Worm (Caenorhabditis elegans) whole organism, early embryonic: Measurements from ENCODE around the gene nlp-28.

Experiments
- B0310.2 ChIP-seq: sonication (generic microtip); optimal IDR thresholded peaks from 2 replicates; lab custom pipeline; 2016; ENCODE audit warnings: mild to moderate bottlenecking, missing genetic modification characterization, missing compliant biosample characterization
- F13C5.2 ChIP-seq: sonication (generic microtip); optimal IDR thresholded peaks from 2 replicates; lab custom pipeline; 2017; ENCODE audit warnings: mild to moderate bottlenecking, missing genetic modification characterization, inconsistent platforms, missing compliant biosample characterization
- aly-1 ChIP-seq: sonication (generic microtip); optimal IDR thresholded peaks from 2 replicates; lab custom pipeline; 2016; ENCODE audit warnings: missing genetic modification characterization, missing compliant biosample characterization
- ama-1 ChIP-seq: fragments of 150-350 bp; optimal IDR thresholded peaks from 2 replicates; lab custom pipeline; 2014
- ceh-13 ChIP-seq: fragments of 200-800 bp; sonication (Bioruptor generic); optimal IDR thresholded peaks from 2 replicates; lab custom pipeline; 2018; ENCODE audit warnings: mild to moderate bottlenecking, missing genetic modification characterization, missing compliant biosample characterization
- ceh-36 ChIP-seq: sonication (generic microtip); optimal IDR thresholded peaks from 2 replicates; lab custom pipeline; 2016; ENCODE audit warnings: missing genetic modification characterization, inconsistent platforms, missing compliant biosample characterization
- ets-7 ChIP-seq: sonication (generic microtip); optimal IDR thresholded peaks from 2 replicates; lab custom pipeline; 2016; ENCODE audit warnings: missing genotype, missing genetic modification characterization, missing compliant biosample characterization
- flt-1 ChIP-seq: fragments of 200-800 bp; sonication (Bioruptor generic); IDR thresholded peaks from 2 replicates; pipeline ENCODE4 v1.3.6; 2022; ENCODE audit warnings: missing genetic modification characterization, missing compliant biosample characterization
- hmbx-1 ChIP-seq: sonication (generic microtip); optimal IDR thresholded peaks from 2 replicates; lab custom pipeline; 2016; ENCODE audit warnings: mild to moderate bottlenecking, missing genetic modification characterization, missing compliant biosample characterization
- hmg-4 ChIP-seq: fragments of 200-800 bp; sonication (Bioruptor generic); optimal IDR thresholded peaks from 2 replicates; lab custom pipeline; 2018; ENCODE audit warnings: mild to moderate bottlenecking, missing genetic modification characterization, missing compliant biosample characterization
- hnd-1 ChIP-seq: sonication (generic microtip); optimal IDR thresholded peaks from 2 replicates; lab custom pipeline; 2016; ENCODE audit warnings: missing genetic modification characterization, missing compliant biosample characterization
- pes-1 ChIP-seq: fragments of 200-800 bp; sonication (Bioruptor generic); IDR thresholded peaks from 2 replicates; pipeline ENCODE4 v1.3.6; 2022; ENCODE audit warnings: missing genetic modification reagents, missing genetic modification characterization, missing compliant biosample characterization
- scrt-1 ChIP-seq: fragments of 200-800 bp; sonication (Bioruptor generic); IDR thresholded peaks from 2 replicates; pipeline ENCODE4 v1.3.6; 2022; ENCODE audit warnings: missing genetic modification characterization, missing compliant biosample characterization
- sea-1 ChIP-seq: fragments of 200-800 bp; sonication (Bioruptor generic); conservative IDR thresholded peaks from 2 replicates; pipeline ENCODE4 v1.3.6; 2022; ENCODE audit warnings: missing genetic modification characterization, missing compliant biosample characterization
- tbx-11 ChIP-seq: fragments of 200-800 bp; sonication (Bioruptor generic); IDR thresholded peaks from 2 replicates; pipeline ENCODE4 v1.3.6; 2022; ENCODE audit warnings: missing genetic modification characterization, missing compliant biosample characterization
- tbx-37 ChIP-seq: fragments of 200-800 bp; sonication (Bioruptor generic); conservative IDR thresholded peaks from 2 replicates; pipeline ENCODE4 v1.3.6; 2022; ENCODE audit warnings: missing genetic modification reagents, missing genetic modification characterization, missing compliant biosample characterization
- tra-4 ChIP-seq: sonication (generic microtip); optimal IDR thresholded peaks from 2 replicates; lab custom pipeline; 2017; ENCODE audit warnings: missing genetic modification characterization, missing compliant biosample characterization

Gene nlp-28

DNA sequence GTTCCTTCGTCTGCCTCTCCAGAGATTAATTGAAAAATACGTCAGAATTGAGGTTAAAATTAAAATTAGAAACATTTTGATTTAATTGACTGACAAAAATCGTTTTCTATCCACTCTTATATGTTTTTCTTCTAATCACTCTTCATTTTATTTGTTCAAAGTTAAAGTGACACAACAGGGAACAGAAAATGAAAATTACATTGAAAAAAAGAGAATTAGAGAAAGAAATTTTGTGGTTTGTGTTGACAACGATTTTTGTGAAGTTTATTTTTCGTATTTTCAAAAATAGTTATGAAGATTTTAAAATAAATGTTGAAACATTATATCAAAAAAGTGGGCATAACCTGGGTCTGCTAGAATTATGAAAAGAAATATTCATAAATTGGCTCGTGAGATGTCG, 30.1 kb upstream of the nlp-28 start, which contains the start of gene cyp-34A5:
Gene cyp-34A5 (minus strand): TSS at position 101 of the 400 bp plus-strand sequence.
- TF ChIP-seq hnd-1 (tag; lab: Kevin White, UChicago) (no peak), hmbx-1 (tag; lab: Kevin White, UChicago) (no peak), aly-1 (tag; lab: Kevin White, UChicago) (no peak)

DNA sequence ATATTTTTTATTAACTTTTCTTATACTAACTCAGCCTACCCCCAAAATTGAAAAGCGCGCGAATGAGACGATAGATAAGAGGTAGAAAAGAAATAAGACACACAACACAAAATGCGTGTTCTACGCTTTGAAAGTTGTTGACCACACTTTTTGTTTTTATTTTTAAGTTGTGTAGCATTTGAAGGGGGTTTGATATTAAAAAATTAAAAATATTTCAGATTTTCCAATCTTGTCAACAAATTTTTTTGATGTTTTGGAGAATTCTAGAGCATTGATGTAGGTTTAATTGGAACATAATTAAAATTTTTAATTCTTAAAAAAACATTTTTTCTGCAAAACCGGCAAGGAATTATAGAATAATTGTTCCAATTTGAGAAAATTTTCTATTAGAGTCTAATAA, 26.5 kb upstream of the nlp-28 start, which contains the start of gene cyp-34A6:
Gene cyp-34A6 (minus strand): TSS at position 101 of the 400 bp plus-strand sequence.
- no peak for TF ChIP-seq B0310.2 (tag; lab: Kevin White, UChicago)
- TF ChIP-seq tbx-37 (GFP tag; lab: Robert Waterston, UW), result no peak
- no peak for TF ChIP-seq ama-1 (lab: Kevin White, UChicago)
- TF ChIP-seq F13C5.2 (tag; lab: Kevin White, UChicago), result no peak
- TF ChIP-seq hmg-4, result no peak
- TF ChIP-seq scrt-1 (GFP tag; lab: Robert Waterston, UW), result no peak

DNA sequence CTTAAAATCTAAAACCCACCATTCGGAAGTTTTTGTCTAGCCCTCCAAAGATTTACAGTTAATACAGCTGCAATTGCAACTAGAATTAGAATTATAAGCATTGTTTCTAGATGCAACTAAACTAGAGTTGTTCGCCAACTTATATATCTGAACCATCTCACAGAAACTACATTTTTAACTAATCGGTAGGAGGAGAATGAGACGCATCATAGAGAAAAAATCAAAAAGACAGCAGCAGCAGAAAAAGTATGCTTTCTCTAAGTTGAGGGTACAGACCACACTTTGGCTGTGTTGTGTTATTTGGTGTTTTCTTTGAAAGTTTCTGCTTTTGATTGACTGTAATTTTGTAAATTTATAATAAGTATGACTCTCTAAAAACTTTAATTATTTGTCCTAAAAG, 24.0 kb upstream of the nlp-28 start, which contains the start of gene cyp-34A7:
Gene cyp-34A7 (minus strand): TSS at position 101 of the 400 bp plus-strand sequence.
- TF ChIP-seq tra-4 (tag; lab: Kevin White, UChicago), result no peak
- no peak for TF ChIP-seq F13C5.2 (tag; lab: Kevin White, UChicago)
- no peak for TF ChIP-seq hmg-4
- no peak for TF ChIP-seq tbx-37 (GFP tag; lab: Robert Waterston, UW)
- no peak for TF ChIP-seq flt-1 (GFP tag; lab: Robert Waterston, UW)
- TF ChIP-seq sea-1 (GFP tag; lab: Robert Waterston, UW), result no peak
- no peak for TF ChIP-seq pes-1 (GFP tag; lab: Robert Waterston, UW)
- TF ChIP-seq hmbx-1 (tag; lab: Kevin White, UChicago), result no peak
- TF ChIP-seq B0310.2 (tag; lab: Kevin White, UChicago), result no peak
- no peak for TF ChIP-seq tbx-11
- TF ChIP-seq ceh-36 (tag; lab: Kevin White, UChicago), result no peak
- TF ChIP-seq hnd-1 (tag; lab: Kevin White, UChicago), result no peak
- no peak for TF ChIP-seq ceh-13 (GFP tag; lab: Kevin White, UChicago)
- TF ChIP-seq ets-7 (tag; lab: Kevin White, UChicago), result no peak
- no peak for TF ChIP-seq scrt-1 (GFP tag; lab: Robert Waterston, UW)
- TF ChIP-seq aly-1 (tag; lab: Kevin White, UChicago), result no peak
- no peak for TF ChIP-seq ama-1 (lab: Kevin White, UChicago)

DNA sequence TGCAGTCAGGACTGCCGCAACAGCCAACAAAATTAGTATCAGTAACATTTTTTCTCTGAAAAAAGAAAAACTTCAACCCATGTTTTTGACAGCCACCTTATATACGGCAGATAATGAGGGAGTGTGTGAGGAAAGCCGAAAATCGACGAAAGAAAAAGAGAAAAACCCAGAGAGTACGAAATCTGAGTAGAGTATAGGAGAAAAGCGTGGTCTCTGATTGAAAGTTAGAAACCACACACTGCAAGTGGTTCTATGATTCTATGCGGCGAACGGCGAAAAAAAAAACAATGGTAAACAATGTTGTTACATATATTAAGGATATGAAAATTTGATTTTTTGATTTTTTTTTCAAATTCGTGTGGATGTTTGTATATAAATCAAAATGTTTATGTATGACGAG, 19.9 kb upstream of the nlp-28 start, which contains the start of gene cyp-34A8:
Gene cyp-34A8 (minus strand): TSS at position 62 of the 400 bp plus-strand sequence.
- TF ChIP-seq hnd-1 (tag; lab: Kevin White, UChicago) (no peak), pes-1 (GFP tag; lab: Robert Waterston, UW) (no peak), tbx-11 (no peak), F13C5.2 (tag; lab: Kevin White, UChicago) (no peak), flt-1 (GFP tag; lab: Robert Waterston, UW) (no peak), sea-1 (GFP tag; lab: Robert Waterston, UW) (no peak), aly-1 (tag; lab: Kevin White, UChicago) (no peak), ceh-36 (tag; lab: Kevin White, UChicago) (no peak), scrt-1 (GFP tag; lab: Robert Waterston, UW) (no peak), B0310.2 (tag; lab: Kevin White, UChicago) (no peak), ceh-13 (GFP tag; lab: Kevin White, UChicago) (no peak), ets-7 (tag; lab: Kevin White, UChicago) (no peak), hmg-4 (no peak)

DNA sequence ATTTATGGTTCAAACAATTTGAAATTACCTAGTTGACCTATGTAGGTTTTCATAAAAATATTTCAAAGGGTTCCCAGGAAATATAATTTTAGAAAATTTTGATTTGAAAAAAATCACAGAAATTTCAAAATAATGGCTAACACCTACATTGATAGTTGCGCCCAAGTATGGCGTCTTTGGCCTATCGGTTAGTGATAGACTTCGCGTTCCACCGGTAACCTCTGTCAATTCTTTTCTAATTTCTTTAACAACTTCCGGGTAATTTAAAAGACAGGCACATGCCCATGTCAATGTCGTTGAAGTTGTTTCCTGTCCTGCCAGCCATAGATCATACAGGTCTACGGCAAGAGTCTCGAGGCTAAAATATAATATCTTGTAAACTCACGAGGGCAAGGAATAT, 18.8 kb upstream of the nlp-28 start:
- TF ChIP-seq F13C5.2 (tag; lab: Kevin White, UChicago) (no peak), scrt-1 (GFP tag; lab: Robert Waterston, UW) (no peak), aly-1 (tag; lab: Kevin White, UChicago) (no peak), tbx-11 (no peak), ceh-36 (tag; lab: Kevin White, UChicago) (no peak), ceh-13 (GFP tag; lab: Kevin White, UChicago) (no peak), hnd-1 (tag; lab: Kevin White, UChicago) (no peak)

DNA sequence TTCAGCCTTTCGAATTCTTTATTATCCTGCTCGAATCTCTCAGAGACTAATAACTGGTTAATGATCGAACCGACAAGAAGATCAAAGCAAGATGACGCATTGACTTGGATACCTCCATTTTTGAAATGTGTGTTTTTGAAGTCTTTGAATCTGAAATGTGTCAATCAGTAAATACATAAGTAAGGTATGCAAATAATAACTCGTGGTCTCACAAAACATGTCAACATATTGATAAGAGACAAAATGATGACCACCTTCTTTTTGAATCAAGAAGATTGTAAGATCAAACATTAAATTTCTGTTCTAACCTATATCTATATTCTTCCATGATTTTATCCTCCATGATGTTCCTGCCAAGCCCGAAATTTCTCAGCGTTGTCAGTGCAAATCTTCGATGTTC, 18.0 kb upstream of the nlp-28 start:
- TF ChIP-seq ets-7 (tag; lab: Kevin White, UChicago) (no peak), tbx-11 (no peak), flt-1 (GFP tag; lab: Robert Waterston, UW) (no peak), sea-1 (GFP tag; lab: Robert Waterston, UW) (no peak), hmbx-1 (tag; lab: Kevin White, UChicago) (no peak), pes-1 (GFP tag; lab: Robert Waterston, UW) (no peak), hmg-4 (no peak), ama-1 (lab: Kevin White, UChicago) (no peak), ceh-36 (tag; lab: Kevin White, UChicago) (no peak), F13C5.2 (tag; lab: Kevin White, UChicago) (no peak), tbx-37 (GFP tag; lab: Robert Waterston, UW) (no peak), B0310.2 (tag; lab: Kevin White, UChicago) (no peak), scrt-1 (GFP tag; lab: Robert Waterston, UW) (no peak), ceh-13 (GFP tag; lab: Kevin White, UChicago) (no peak), tra-4 (tag; lab: Kevin White, UChicago) (no peak), hnd-1 (tag; lab: Kevin White, UChicago) (no peak), aly-1 (tag; lab: Kevin White, UChicago) (no peak)

DNA sequence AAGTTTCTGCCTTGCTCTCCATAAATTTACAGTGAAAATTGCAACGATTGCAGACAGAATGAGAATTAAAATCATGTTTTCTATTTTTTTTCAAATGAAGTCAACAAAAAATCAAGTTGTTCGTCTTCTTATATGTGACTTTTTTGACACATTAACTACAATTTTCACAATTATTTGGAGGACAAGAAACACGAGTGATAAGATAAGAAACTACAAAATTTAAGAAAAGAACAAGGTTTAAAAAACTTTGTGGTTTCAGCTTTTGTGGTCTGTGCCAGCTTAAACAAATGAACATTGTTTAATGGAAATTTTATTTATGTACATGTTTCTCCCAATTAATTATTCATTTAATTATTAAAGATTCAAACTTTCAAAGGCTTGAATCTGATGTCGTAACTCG, 17.3 kb upstream of the nlp-28 start, which contains the start of gene cyp-34A9:
Gene cyp-34A9 (minus strand): TSS at position 131 of the 400 bp plus-strand sequence.
- TF ChIP-seq aly-1 (tag; lab: Kevin White, UChicago), result no peak
- no peak for TF ChIP-seq tra-4 (tag; lab: Kevin White, UChicago)
- TF ChIP-seq hmg-4, result no peak
- no peak for TF ChIP-seq ceh-36 (tag; lab: Kevin White, UChicago)
- no peak for TF ChIP-seq ets-7 (tag; lab: Kevin White, UChicago)
- TF ChIP-seq scrt-1 (GFP tag; lab: Robert Waterston, UW), result no peak
